Worm (Caenorhabditis elegans) whole organism, young adult: ENCODE data around the gene sprp-4.

ENCODE experiments used
- T26A5.8 ChIP-seq: sonication (generic microtip); optimal IDR thresholded peaks from 2 replicates; lab custom pipeline; 2016; ENCODE audit warnings: missing genetic modification characterization, missing compliant biosample characterization
- dpl-1 ChIP-seq: fragments of 150-350 bp; optimal IDR thresholded peaks from 2 replicates; lab custom pipeline; 2014; ENCODE audit warnings: missing biosample characterization, missing genetic modification reagents, missing genetic modification characterization
- ets-4 ChIP-seq: fragments of 200-800 bp; sonication (Bioruptor generic); optimal IDR thresholded peaks from 2 replicates; lab custom pipeline; 2018; ENCODE audit warnings: mild to moderate bottlenecking, missing genetic modification characterization, missing compliant biosample characterization
- lag-1 ChIP-seq: fragments of 200-800 bp; sonication (Bioruptor generic); IDR thresholded peaks from 2 replicates; pipeline ENCODE4 v1.3.6; 2022; ENCODE audit warnings: missing genetic modification reagents, missing genetic modification characterization, missing compliant biosample characterization
- sea-2 ChIP-seq: fragments of 200-800 bp; sonication (Bioruptor generic); IDR thresholded peaks from 2 replicates; pipeline ENCODE4 v1.3.6; 2022; ENCODE audit warnings: missing genetic modification characterization, missing compliant biosample characterization
- snpc-4 ChIP-seq, 5 experiments: fragments of 150-350 bp in 1 of 5; sonication (generic microtip) in 4 of 5; optimal IDR thresholded peaks; 2 replicates each; lab custom pipeline; 2014 to 2018; ENCODE audit warnings: missing genetic modification characterization in 5 of 5, missing biosample characterization in 3 of 5, antibody characterized with exemption in 2 of 5, mild to moderate bottlenecking in 2 of 5, missing compliant biosample characterization in 2 of 5, missing genotype in 2 of 5, moderate library complexity in 2 of 5, missing genetic modification reagents in 1 of 5

ce11 chrX:8878709-8879108 is 25.3 kb upstream of the sprp-4 start:
- no peak for TF ChIP-seq snpc-4 (GFP tag; optimal IDR thresholded peaks at IDR 0.05; lab: Kevin White, UChicago)
- no peak for TF ChIP-seq snpc-4 (tag; optimal IDR thresholded peaks at IDR 0.05; lab: Kevin White, UChicago)
- no peak for TF ChIP-seq ets-4 (GFP tag; lab: Kevin White, UChicago)
- no peak for TF ChIP-seq dpl-1 (GFP tag; lab: Kevin White, UChicago)
- no peak for TF ChIP-seq sea-2 (GFP tag; lab: Robert Waterston, UW)
- no peak for TF ChIP-seq lag-1
- no peak for TF ChIP-seq T26A5.8 (tag; lab: Kevin White, UChicago)
